Worm (Caenorhabditis elegans): Measurements from ENCODE around the gene scc-3.
A peak's percentile ranks its signal among the peaks of the same experiment; 100 is the strongest.

scc-3 gene

DNA sequence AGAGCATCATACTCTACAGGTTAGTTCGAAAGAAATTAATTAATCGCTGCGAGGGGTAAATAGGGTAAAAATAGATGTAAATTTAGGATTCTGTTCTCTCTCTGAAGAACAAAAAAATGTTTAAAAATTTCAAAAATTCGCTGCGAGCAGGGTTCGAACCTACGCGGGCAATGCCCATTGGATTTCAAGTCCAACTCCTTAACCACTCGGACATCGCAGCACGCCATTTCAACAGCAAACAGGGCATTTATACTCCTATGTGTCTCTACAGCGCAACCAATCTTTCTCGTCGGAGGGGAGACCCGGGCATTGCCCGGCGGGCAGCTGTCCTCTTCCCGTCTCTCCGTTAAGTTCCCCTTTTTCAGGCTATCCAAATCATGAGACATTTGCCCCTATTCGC is 16.5 kb downstream of the scc-3 start (continued):
- TF ChIP-seq B0336.3 (GFP tag; IDR thresholded peaks at IDR 0.05) (no peak), let-526 (GFP tag; IDR thresholded peaks at IDR 0.05) (peak; percentile 60; the same call in 1 of the 2 replicates), F10E7.11 (tag; optimal IDR thresholded peaks at IDR 0.05) (no peak), somi-1 (GFP tag; optimal IDR thresholded peaks at IDR 0.05) (peak; percentile 65), ztf-25 (GFP tag; IDR thresholded peaks at IDR 0.05) (peak; percentile 85), athp-1 (tag; optimal IDR thresholded peaks at IDR 0.05) (peak; percentile 72), nhr-120 (GFP tag; IDR thresholded peaks at IDR 0.05) (0 out of 2 replicates have a peak, but pooled peaks have one; percentile 61), F57A8.1 (GFP tag; optimal IDR thresholded peaks at IDR 0.05) (peak; percentile 68), nhr-80 (tag; optimal IDR thresholded peaks at IDR 0.05) (no peak), snpc-4 (GFP tag; optimal IDR thresholded peaks at IDR 0.05) (peak; percentile 44), snpc-4 (tag; optimal IDR thresholded peaks at IDR 0.05) (peak in 1 of 4 experiments; percentile 68), ceh-40 (GFP tag; IDR thresholded peaks at IDR 0.05) (peak; percentile 78; the same call in 1 of the 2 replicates), tbp1 (GFP tag; optimal IDR thresholded peaks at IDR 0.05) (peak; percentile 99)

DNA sequence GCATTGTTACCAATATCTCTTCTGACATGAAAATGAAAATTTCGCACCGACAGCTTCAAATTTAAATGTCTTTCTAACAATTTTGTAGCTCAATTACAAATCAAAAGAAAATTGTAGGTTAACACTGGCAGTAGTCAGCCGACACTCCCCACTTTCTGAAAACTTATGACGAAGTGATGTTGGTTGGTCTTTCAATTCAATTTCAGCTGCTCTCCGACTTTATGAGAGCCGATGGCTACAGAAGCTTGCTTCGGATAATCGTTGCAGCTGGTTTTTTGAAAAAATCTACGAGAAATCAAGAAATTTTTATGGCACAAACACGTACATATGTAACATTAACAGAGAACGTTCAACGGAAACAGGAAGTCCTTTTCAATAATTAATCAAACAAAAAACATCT is 21.1 kb downstream of the scc-3 start, which contains the start of gene sre-20:
Gene sre-20, minus strand, starts transcription at position 101 of the 400 bp plus-strand sequence.
- TF ChIP-seq nhr-120 (GFP tag; IDR thresholded peaks at IDR 0.05) (no peak), nfya-2 (GFP tag; IDR thresholded peaks at IDR 0.05) (no peak), Y67H2A.10 (GFP tag; conservative IDR thresholded peaks at IDR 0.05) (no peak), Y53F4B.3 (GFP tag; IDR thresholded peaks at IDR 0.05) (no peak), let-607 (tag; optimal IDR thresholded peaks at IDR 0.05) (no peak), nfya-1 (tag; optimal IDR thresholded peaks at IDR 0.05; ENCODE audit: borderline replicate concordance, insufficient read depth) (no peak), hsf-1 (GFP tag; IDR thresholded peaks at IDR 0.05) (no peak), lin-35 (GFP tag; optimal IDR thresholded peaks at IDR 0.05) (no peak), hmg-1.2 (GFP tag; IDR thresholded peaks at IDR 0.05) (no peak), B0035.1 (tag; optimal IDR thresholded peaks at IDR 0.05) (no peak), pha-4 (tag; optimal IDR thresholded peaks at IDR 0.05) (no peak), xnd-1 (tag; optimal IDR thresholded peaks at IDR 0.05) (no peak), ceh-27 (GFP tag; optimal IDR thresholded peaks at IDR 0.05) (no peak), snpc-1.1 (tag; optimal IDR thresholded peaks at IDR 0.05; ENCODE audit: insufficient read depth) (no peak), rcor-1 (GFP tag; IDR thresholded peaks at IDR 0.05) (no peak)

DNA sequence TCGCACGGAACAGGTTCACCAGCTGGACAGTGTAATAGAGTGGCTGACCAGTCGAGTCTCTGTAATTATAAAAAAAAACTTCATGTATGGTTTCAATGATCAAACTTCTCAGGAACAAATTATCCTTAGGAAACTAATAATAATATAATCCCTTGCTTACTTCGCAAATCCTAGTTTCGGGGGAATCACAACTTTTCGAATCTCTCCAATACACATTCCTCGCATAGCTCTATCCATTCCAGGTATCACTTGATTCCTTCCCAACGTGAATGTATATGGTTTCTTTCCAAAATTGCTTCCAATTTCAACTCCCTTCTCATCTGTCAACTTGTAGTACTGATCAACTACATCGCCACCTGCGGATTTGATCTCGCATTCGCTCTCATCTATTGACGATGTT is 22.6 kb downstream of the scc-3 start:
- TF ChIP-seq let-526 (GFP tag; IDR thresholded peaks at IDR 0.05) = no peak
- TF ChIP-seq Y67H2A.10 (GFP tag; conservative IDR thresholded peaks at IDR 0.05) = no peak
- no peak for TF ChIP-seq ceh-40 (GFP tag; IDR thresholded peaks at IDR 0.05)
- TF ChIP-seq hlh-26 (GFP tag; conservative IDR thresholded peaks at IDR 0.05) = no peak
- no peak for TF ChIP-seq K11D2.4 (GFP tag; IDR thresholded peaks at IDR 0.05)
- no peak for TF ChIP-seq D2030.7 (GFP tag; IDR thresholded peaks at IDR 0.05)
- no peak for TF ChIP-seq lag-1 (GFP tag; IDR thresholded peaks at IDR 0.05)
- no peak for TF ChIP-seq mcd-1 (GFP tag; IDR thresholded peaks at IDR 0.05)
- TF ChIP-seq nhr-80 (tag; optimal IDR thresholded peaks at IDR 0.05) = no peak
- no peak for TF ChIP-seq lsy-27 (tag; optimal IDR thresholded peaks at IDR 0.05; ENCODE audit: borderline replicate concordance, insufficient read depth)
- TF ChIP-seq T07F8.4 (tag; optimal IDR thresholded peaks at IDR 0.05) = no peak
- TF ChIP-seq tbp1 (GFP tag; optimal IDR thresholded peaks at IDR 0.05) = no peak
- no peak for TF ChIP-seq madf-8 (GFP tag; conservative IDR thresholded peaks at IDR 0.05)
- TF ChIP-seq sea-2 (GFP tag; IDR thresholded peaks at IDR 0.05) = no peak
- no peak for TF ChIP-seq attf-6 (GFP tag; IDR thresholded peaks at IDR 0.05)
- TF ChIP-seq Y79H2A.3 (GFP tag; conservative IDR thresholded peaks at IDR 0.05) = no peak
- no peak for TF ChIP-seq ztf-26 (tag; optimal IDR thresholded peaks at IDR 0.05)
- no peak for TF ChIP-seq snpc-1.3 (tag; optimal IDR thresholded peaks at IDR 0.05; ENCODE audit: insufficient read depth)
- no peak for TF ChIP-seq B0261.1 (tag; optimal IDR thresholded peaks at IDR 0.05)
- no peak for TF ChIP-seq zim-3 (tag; optimal IDR thresholded peaks at IDR 0.05)
